Fruit fly (Drosophila melanogaster) whole organism, embryonic: ENCODE measurements around the gene Tfb5.

Source experiments
- ATbp ChIP-seq: fragments of 200-800 bp; sonication (Bioruptor generic); optimal IDR thresholded peaks from 2 replicates; lab custom pipeline; 2017; ENCODE audit warnings: missing biosample characterization, mild to moderate bottlenecking, missing genetic modification characterization, missing genetic modification reagents
- Adf1 ChIP-seq: fragments of 200-800 bp; sonication (Bioruptor generic); IDR thresholded peaks from 2 replicates; pipeline ENCODE4 v1.3.6; 2022; ENCODE audit warnings: missing biosample characterization, missing genetic modification characterization
- BEAF-32 ChIP-seq: fragments of 200-800 bp; sonication (Bioruptor generic); optimal IDR thresholded peaks from 3 replicates; lab custom pipeline; 2017; ENCODE audit warnings: missing biosample characterization, missing genetic modification characterization, mild to moderate bottlenecking, moderate library complexity, missing genetic modification reagents
- Bdp1 ChIP-seq: fragments of 200-800 bp; sonication (Bioruptor generic); optimal IDR thresholded peaks from 3 replicates; lab custom pipeline; 2016; ENCODE audit warnings: missing biosample characterization, missing genetic modification characterization
- CG10274 ChIP-seq: fragments of 200-800 bp; sonication (Bioruptor generic); optimal IDR thresholded peaks from 3 replicates; lab custom pipeline; 2017; ENCODE audit warnings: missing biosample characterization, mild to moderate bottlenecking, missing genetic modification characterization
- CG10543 ChIP-seq: fragments of 200-800 bp; sonication (Bioruptor generic); optimal IDR thresholded peaks from 3 replicates; lab custom pipeline; 2017; ENCODE audit warnings: missing biosample characterization, mild to moderate bottlenecking, missing genetic modification characterization, moderate library complexity
- CG11456 ChIP-seq: fragments of 200-800 bp; sonication (Bioruptor generic); IDR thresholded peaks from 3 replicates; pipeline ENCODE4 v1.3.6; 2022; ENCODE audit warnings: missing biosample characterization, missing genetic modification characterization
- CG1233 ChIP-seq: fragments of 200-800 bp; sonication (Bioruptor generic); optimal IDR thresholded peaks from 4 replicates; lab custom pipeline; 2018; ENCODE audit warnings: missing biosample characterization, mild to moderate bottlenecking, missing genetic modification characterization
- CG13775 ChIP-seq: fragments of 200-800 bp; sonication (Bioruptor generic); optimal IDR thresholded peaks from 3 replicates; lab custom pipeline; 2017; ENCODE audit warnings: missing biosample characterization, mild to moderate bottlenecking, missing genetic modification characterization
- CG15269 ChIP-seq: fragments of 200-800 bp; sonication (Bioruptor generic); optimal IDR thresholded peaks from 2 replicates; lab custom pipeline; 2018; ENCODE audit warnings: missing biosample characterization, mild to moderate bottlenecking, missing genetic modification characterization, moderate library complexity
- CG15479 ChIP-seq: fragments of 200-800 bp; sonication (Bioruptor generic); optimal IDR thresholded peaks from 3 replicates; lab custom pipeline; 2019; ENCODE audit warnings: missing biosample characterization, mild to moderate bottlenecking, missing genetic modification characterization, moderate library complexity
- CG1647 ChIP-seq: fragments of 200-800 bp; sonication (Bioruptor generic); optimal IDR thresholded peaks from 3 replicates; lab custom pipeline; 2016; ENCODE audit warnings: missing biosample characterization, missing genetic modification characterization
- CG17186 ChIP-seq: fragments of 200-800 bp; sonication (Bioruptor generic); optimal IDR thresholded peaks from 3 replicates; lab custom pipeline; 2017; ENCODE audit warnings: missing biosample characterization, missing genetic modification reagents, missing genetic modification characterization
- CG17568 ChIP-seq: fragments of 200-800 bp; sonication (Bioruptor generic); optimal IDR thresholded peaks from 2 replicates; lab custom pipeline; 2018; ENCODE audit warnings: missing biosample characterization, mild to moderate bottlenecking, missing genetic modification characterization, moderate library complexity
- CG2129 ChIP-seq: fragments of 200-800 bp; sonication (Bioruptor generic); IDR thresholded peaks from 2 replicates; pipeline ENCODE4 v1.3.6; 2022; ENCODE audit warnings: missing biosample characterization, missing genetic modification characterization; ENCODE audit not compliant: partially characterized antibody
- CG31441 ChIP-seq: fragments of 200-800 bp; sonication (Bioruptor generic); IDR thresholded peaks from 2 replicates; pipeline ENCODE4 v1.3.6; 2022; ENCODE audit warnings: missing biosample characterization, missing genetic modification characterization
- CG3726 ChIP-seq: fragments of 200-800 bp; sonication (Bioruptor generic); IDR thresholded peaks from 3 replicates; pipeline ENCODE4, ENCODE4 v1.3.6; 2022; ENCODE audit warnings: missing biosample characterization, missing genetic modification characterization
- CG4854 ChIP-seq: fragments of 200-800 bp; sonication (Bioruptor generic); optimal IDR thresholded peaks from 2 replicates; lab custom pipeline; 2016; ENCODE audit warnings: missing biosample characterization, missing genetic modification characterization, inconsistent platforms
- CG6654 ChIP-seq: fragments of 200-800 bp; sonication (Bioruptor generic); optimal IDR thresholded peaks from 2 replicates; lab custom pipeline; 2017; ENCODE audit warnings: missing biosample characterization, mild to moderate bottlenecking, missing genetic modification characterization
- CG7786 ChIP-seq: fragments of 200-800 bp; sonication (Bioruptor generic); optimal IDR thresholded peaks from 2 replicates; lab custom pipeline; 2016; ENCODE audit warnings: missing biosample characterization, missing genetic modification characterization
- CG7963 ChIP-seq: fragments of 200-800 bp; sonication (Bioruptor generic); IDR thresholded peaks from 3 replicates; pipeline ENCODE4 v1.3.6; 2022; ENCODE audit warnings: missing biosample characterization, missing genetic modification characterization; ENCODE audit not compliant: partially characterized antibody
- CG8478 ChIP-seq: fragments of >200 bp; optimal IDR thresholded peaks from 2 replicates; lab custom pipeline; 2018
- Ets65A ChIP-seq: fragments of 200-800 bp; sonication (Bioruptor generic); peaks from one replicate; lab custom pipeline; 2016; ENCODE audit warnings: missing biosample characterization, missing genetic modification characterization
- Ets97D ChIP-seq: fragments of 200-800 bp; sonication (Bioruptor generic); optimal IDR thresholded peaks from 3 replicates; lab custom pipeline; 2016; ENCODE audit warnings: missing biosample characterization, missing genetic modification characterization
- GATAe ChIP-seq: fragments of 200-800 bp; sonication (Bioruptor generic); conservative IDR thresholded peaks from 2 replicates; pipeline ENCODE4 v1.3.6; 2022; ENCODE audit warnings: missing biosample characterization, missing genetic modification characterization
- H15 ChIP-seq: fragments of 200-800 bp; sonication (Bioruptor generic); IDR thresholded peaks from 3 replicates; pipeline ENCODE4 v1.3.6; 2022; ENCODE audit warnings: missing biosample characterization, missing genetic modification characterization
- HLH3B ChIP-seq: fragments of 200-800 bp; sonication (Bioruptor generic); IDR thresholded peaks from 2 replicates; pipeline ENCODE4 v1.3.6; 2022; ENCODE audit warnings: missing biosample characterization, missing genetic modification characterization
- HLH4C ChIP-seq: fragments of 200-800 bp; sonication (Bioruptor generic); IDR thresholded peaks from 3 replicates; pipeline ENCODE4 v1.3.6; 2022; ENCODE audit warnings: missing biosample characterization, missing genetic modification characterization; ENCODE audit not compliant: partially characterized antibody
- Hey ChIP-seq: fragments of 200-800 bp; sonication (Bioruptor generic); optimal IDR thresholded peaks from 3 replicates; lab custom pipeline; 2018; ENCODE audit warnings: missing biosample characterization, mild to moderate bottlenecking, missing genetic modification characterization
- Opbp ChIP-seq: fragments of 200-800 bp; sonication (Bioruptor generic); IDR thresholded peaks from 3 replicates; pipeline ENCODE4 v1.3.6; 2022; ENCODE audit warnings: missing biosample characterization, missing genetic modification characterization; ENCODE audit not compliant: partially characterized antibody
- Pdp1 ChIP-seq, 2 experiments: fragments of 200-800 bp; sonication (Bioruptor generic); optimal IDR thresholded peaks; 3 replicates each; lab custom pipeline; 2016; ENCODE audit warnings: missing biosample characterization in 2 of 2, missing genetic modification characterization in 2 of 2, mild to moderate bottlenecking in 1 of 2, moderate library complexity in 1 of 2
- Six4 ChIP-seq: fragments of 200-800 bp; sonication (Bioruptor generic); optimal IDR thresholded peaks from 2 replicates; lab custom pipeline; 2016; ENCODE audit warnings: missing biosample characterization, missing genetic modification characterization
- ase ChIP-seq: fragments of 200-800 bp; sonication (Bioruptor generic); IDR thresholded peaks from 3 replicates; pipeline ENCODE4 v1.3.6; 2022; ENCODE audit warnings: missing biosample characterization, missing genetic modification characterization
- cato ChIP-seq: fragments of 200-800 bp; sonication (Bioruptor generic); optimal IDR thresholded peaks from 2 replicates; lab custom pipeline; 2016; ENCODE audit warnings: missing biosample characterization, missing genetic modification characterization, borderline replicate concordance
- chif ChIP-seq, 2 experiments: fragments of 200-800 bp; sonication (Bioruptor generic); optimal IDR thresholded peaks; 3 replicates each; lab custom pipeline; 2016; ENCODE audit warnings: missing biosample characterization in 2 of 2, missing genetic modification characterization in 2 of 2
- croc ChIP-seq: fragments of 200-800 bp; sonication (Bioruptor generic); conservative IDR thresholded peaks from 3 replicates; pipeline ENCODE4 v1.3.6; 2022; ENCODE audit warnings: missing biosample characterization, missing genetic modification characterization
- en ChIP-seq: fragments of 200-800 bp; sonication (Bioruptor generic); optimal IDR thresholded peaks from 2 replicates; lab custom pipeline; 2016; ENCODE audit warnings: missing biosample characterization, missing genetic modification characterization
- gcm ChIP-seq: fragments of 200-800 bp; sonication (Bioruptor generic); optimal IDR thresholded peaks from 2 replicates; lab custom pipeline; 2019; ENCODE audit warnings: missing biosample characterization, mild to moderate bottlenecking, missing genetic modification characterization, moderate library complexity
- gsb-n ChIP-seq: fragments of 200-800 bp; sonication (Bioruptor generic); optimal IDR thresholded peaks from 3 replicates; lab custom pipeline; 2018; ENCODE audit warnings: missing biosample characterization, mild to moderate bottlenecking, missing genetic modification characterization
- hbn ChIP-seq: fragments of 200-800 bp; sonication (Bioruptor generic); IDR thresholded peaks from 2 replicates; pipeline ENCODE4 v1.3.6; 2022; ENCODE audit warnings: missing biosample characterization, missing genetic modification characterization; ENCODE audit not compliant: partially characterized antibody
- kni ChIP-seq: fragments of 200-800 bp; sonication (Bioruptor generic); optimal IDR thresholded peaks from 3 replicates; lab custom pipeline; 2017; ENCODE audit warnings: mild to moderate bottlenecking, missing biosample characterization, missing genetic modification reagents, missing genetic modification characterization
- mam ChIP-seq: fragments of 200-800 bp; sonication (Bioruptor generic); optimal IDR thresholded peaks from 3 replicates; lab custom pipeline; 2016; ENCODE audit warnings: missing biosample characterization, missing genetic modification characterization
- pfk ChIP-seq: fragments of 200-800 bp; sonication (Bioruptor generic); optimal IDR thresholded peaks from 2 replicates; lab custom pipeline; 2018; ENCODE audit warnings: missing biosample characterization, mild to moderate bottlenecking, missing genetic modification characterization, moderate library complexity
- pho ChIP-seq: fragments of 200-800 bp; sonication (Bioruptor generic); optimal IDR thresholded peaks from 2 replicates; lab custom pipeline; 2016; ENCODE audit warnings: missing biosample characterization, missing genetic modification characterization
- pita ChIP-seq: fragments of 200-800 bp; sonication (Bioruptor generic); optimal IDR thresholded peaks from 2 replicates; lab custom pipeline; 2017; ENCODE audit warnings: missing biosample characterization, mild to moderate bottlenecking, missing genetic modification characterization
- pnt ChIP-seq: fragments of 200-800 bp; sonication (Bioruptor generic); optimal IDR thresholded peaks from 3 replicates; lab custom pipeline; 2016; ENCODE audit warnings: missing biosample characterization, missing genetic modification characterization
- sc ChIP-seq, 3 experiments: fragments of >200 bp in 2 of 3; fragments of 200-800 bp in 1 of 3; sonication (Bioruptor generic) in 1 of 3; optimal IDR thresholded peaks; 2 replicates in 2 of 3; 3 replicates in 1 of 3; lab custom pipeline; 2017; ENCODE audit warnings: mild to moderate bottlenecking in 1 of 3, missing biosample characterization in 1 of 3, missing genetic modification characterization in 1 of 3, missing genetic modification reagents in 1 of 3
- sisA ChIP-seq: fragments of 200-800 bp; sonication (Bioruptor generic); IDR thresholded peaks from 2 replicates; pipeline ENCODE4 v1.3.6; 2022; ENCODE audit warnings: missing biosample characterization, missing genetic modification characterization
- so ChIP-seq: fragments of 200-800 bp; sonication (Bioruptor generic); IDR thresholded peaks from 3 replicates; pipeline ENCODE4 v1.3.6; 2022; ENCODE audit warnings: missing biosample characterization, missing genetic modification characterization
- trem ChIP-seq: fragments of 200-800 bp; optimal IDR thresholded peaks from 3 replicates; lab custom pipeline; 2019; ENCODE audit warnings: missing biosample characterization, mild to moderate bottlenecking, missing genetic modification characterization, moderate library complexity

The Tfb5 gene

DNA sequence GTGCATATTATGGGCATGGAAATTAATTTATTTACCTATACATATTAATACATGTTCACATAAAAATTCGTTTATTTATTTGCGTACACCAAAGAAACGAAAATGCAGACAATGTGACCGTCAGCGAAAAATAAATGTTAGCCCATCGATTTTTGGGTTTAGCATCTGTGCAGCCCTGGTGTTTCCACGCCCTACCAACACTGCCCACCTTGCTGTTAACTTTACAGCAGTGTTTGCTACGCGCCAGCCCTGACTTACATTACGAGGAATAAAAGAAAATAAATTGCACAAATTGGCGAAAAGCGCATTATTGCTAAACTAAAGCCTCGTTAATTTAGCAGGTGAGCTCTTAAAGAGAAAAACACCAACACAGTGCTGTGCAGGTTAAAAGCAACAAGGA, 32.4 kb upstream of the Tfb5 start, which contains the start of the genes CG33995, CG44000 and CG44001 (continued):
- no peak; the same call in 1 of the 2 replicates for TF ChIP-seq CG31441
- TF ChIP-seq CG4854 (GFP tag; lab: Kevin White, UChicago) = peak; percentile 55
- TF ChIP-seq CG15479 (GFP tag; lab: Kevin White, UChicago) = peak; percentile 91
- TF ChIP-seq HLH3B = 0 out of 2 replicates have a peak, but pooled peaks have one; percentile 5
- peak; percentile 17 for TF ChIP-seq CG15269 (tag; lab: Kevin White, UChicago)
- peak; percentile 22; the same call in 1 of the 2 replicates for TF ChIP-seq sisA (GFP tag; lab: Robert Waterston, UW)
- TF ChIP-seq Opbp (GFP tag; lab: Robert Waterston, UW) = peak; percentile 80
- TF ChIP-seq CG13775 (GFP tag; lab: Kevin White, UChicago) = peak; percentile 1
- TF ChIP-seq CG11456 (GFP tag; lab: Robert Waterston, UW) = peak; percentile 83
- TF ChIP-seq gcm (GFP tag; lab: Kevin White, UChicago) = no peak
- TF ChIP-seq Bdp1 (GFP tag; lab: Kevin White, UChicago) = peak; percentile 30
- TF ChIP-seq Six4 (GFP tag; lab: Kevin White, UChicago) = no peak
- TF ChIP-seq trem (tag; lab: Kevin White, UChicago) = peak; percentile 45
- TF ChIP-seq CG3726 (GFP tag; lab: Robert Waterston, UW) = no peak
- TF ChIP-seq CG1647 = peak; percentile 16
- TF ChIP-seq chif (GFP tag; optimal IDR thresholded peaks at IDR 0.05; lab: Kevin White, UChicago) = peak in 1 of 2 experiments; percentile 27
- TF ChIP-seq Ets97D (GFP tag; lab: Kevin White, UChicago) = peak; percentile 85
- TF ChIP-seq pita (GFP tag; lab: Kevin White, UChicago) = no peak
- TF ChIP-seq CG1233 (GFP tag; lab: Kevin White, UChicago) = no peak
- no peak for TF ChIP-seq kni (GFP tag; lab: Kevin White, UChicago)
- TF ChIP-seq Ets65A (GFP tag; lab: Kevin White, UChicago) = peak; percentile 96
- TF ChIP-seq cato (GFP tag; lab: Kevin White, UChicago) = no peak
- no peak for TF ChIP-seq CG10274 (GFP tag; lab: Kevin White, UChicago)
- peak; percentile 60 for TF ChIP-seq CG7786 (GFP tag; lab: Kevin White, UChicago)
- TF ChIP-seq CG7963 (GFP tag; lab: Robert Waterston, UW) = no peak
- no peak for TF ChIP-seq Adf1
- TF ChIP-seq Pdp1 (GFP tag; optimal IDR thresholded peaks at IDR 0.05; lab: Kevin White, UChicago) = peak; percentile 23 to 76
- no peak for TF ChIP-seq CG6654
- TF ChIP-seq CG2129 (GFP tag; lab: Robert Waterston, UW) = no peak
- TF ChIP-seq croc (GFP tag; lab: Robert Waterston, UW) = no peak
- TF ChIP-seq so (GFP tag; lab: Robert Waterston, UW) = no peak
- TF ChIP-seq sc (optimal IDR thresholded peaks at IDR 0.05; lab: Kevin White, UChicago) = no peak
- no peak for TF ChIP-seq sc (GFP tag; optimal IDR thresholded peaks at IDR 0.05; lab: Kevin White, UChicago)
- no peak for TF ChIP-seq Hey (tag; lab: Kevin White, UChicago)
- peak; percentile 58 for TF ChIP-seq pho
- TF ChIP-seq H15 (GFP tag; lab: Robert Waterston, UW) = no peak; the same call in 2 of the 3 replicates
- TF ChIP-seq pnt (GFP tag; lab: Kevin White, UChicago) = peak; percentile 28
- TF ChIP-seq en (GFP tag; lab: Kevin White, UChicago) = peak; percentile 45
- TF ChIP-seq GATAe (GFP tag; lab: Robert Waterston, UW) = no peak
- TF ChIP-seq hbn (GFP tag; lab: Robert Waterston, UW) = no peak
- peak; percentile 47 for TF ChIP-seq CG10543 (GFP tag; lab: Kevin White, UChicago)
- TF ChIP-seq BEAF-32 (GFP tag; lab: Kevin White, UChicago) = peak; percentile 50
- TF ChIP-seq gsb-n = peak; percentile 16
- no peak for TF ChIP-seq CG8478 (lab: Kevin White, UChicago)
- TF ChIP-seq ase (GFP tag; lab: Robert Waterston, UW) = no peak
- peak; percentile 67 for TF ChIP-seq CG17186 (GFP tag; lab: Kevin White, UChicago)
- no peak for TF ChIP-seq CG17568 (GFP tag; lab: Kevin White, UChicago)
- no peak for TF ChIP-seq pfk
- TF ChIP-seq HLH4C (GFP tag; lab: Robert Waterston, UW) = no peak
- TF ChIP-seq ATbp = no peak
- TF ChIP-seq mam (GFP tag; lab: Kevin White, UChicago) = peak; percentile 51
